Fruit fly (Drosophila melanogaster): Measurements from ENCODE around the gene CG4686.

CG4686 gene

DNA sequence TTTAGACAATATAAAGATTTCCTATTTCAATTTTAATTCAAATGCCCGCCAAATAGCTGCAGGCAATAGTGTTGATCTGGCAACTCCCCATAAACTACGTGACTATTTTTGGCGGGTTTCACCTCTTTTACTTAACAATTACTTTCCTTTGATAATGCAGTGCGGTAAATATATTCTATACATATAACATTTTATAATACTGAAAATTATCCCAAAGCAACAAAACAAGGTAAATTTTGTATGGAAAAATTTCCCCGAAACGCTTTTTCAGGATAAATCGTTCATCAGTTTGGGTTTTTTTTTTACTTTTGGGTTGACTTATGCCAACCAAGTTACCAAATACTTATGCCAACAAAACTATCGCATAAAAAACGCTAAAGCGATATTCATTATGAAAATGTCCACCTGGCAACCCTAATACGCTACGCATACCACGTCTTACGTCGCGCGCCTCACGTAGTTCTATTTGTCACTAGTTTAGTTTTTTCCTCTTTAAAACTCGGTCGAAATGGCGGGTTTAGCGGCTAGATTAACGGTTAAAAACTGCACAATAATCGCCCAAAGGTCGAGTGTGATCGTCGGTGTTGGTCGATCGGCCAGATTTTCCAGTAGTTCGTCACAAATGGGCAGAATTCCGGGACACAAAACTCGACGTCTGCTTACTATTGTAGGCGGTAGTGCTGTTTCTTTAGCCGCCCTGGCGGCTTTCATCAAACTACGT is 17.3 kb upstream of the CG4686 start, which contains the start of gene MICU3 (continued):
- TF ChIP-seq Dfd (GFP tag; optimal IDR thresholded peaks at IDR 0.05) (no peak), Scr (GFP tag; IDR thresholded peaks at IDR 0.05; ENCODE audit: partially characterized antibody) (peak; percentile 80), cad (GFP tag; optimal IDR thresholded peaks at IDR 0.05) (no peak), CG31441 (GFP tag; IDR thresholded peaks at IDR 0.05) (peak; percentile 65), CG18619 (GFP tag; optimal IDR thresholded peaks at IDR 0.05) (peak; percentile 61), E2f2 (GFP tag; IDR thresholded peaks at IDR 0.05) (peak; percentile 89), eve (GFP tag; optimal IDR thresholded peaks at IDR 0.05) (peak in 1 of 2 experiments; percentile 87), gfzf (GFP tag; optimal IDR thresholded peaks at IDR 0.05) (peak; percentile 29), TFAM (GFP tag; optimal IDR thresholded peaks at IDR 0.05) (no peak), CG8290 (GFP tag; optimal IDR thresholded peaks at IDR 0.05) (peak; percentile 28), CG8290 (tag; optimal IDR thresholded peaks at IDR 0.05) (peak in 1 of 2 experiments; percentile 51), br (optimal IDR thresholded peaks at IDR 0.05) (no peak), CG4328 (GFP tag; optimal IDR thresholded peaks at IDR 0.05) (no peak), CG43689 (GFP tag; IDR thresholded peaks at IDR 0.05) (no peak), CHES-1-like (GFP tag; optimal IDR thresholded peaks at IDR 0.05) (peak; percentile 22), CG32532 (GFP tag; IDR thresholded peaks at IDR 0.05) (peak; percentile 73), lov (optimal IDR thresholded peaks at IDR 0.05) (no peak), lov (GFP tag; IDR thresholded peaks at IDR 0.05) (no peak), ATbp (GFP tag; optimal IDR thresholded peaks at IDR 0.05) (no peak), Drgx (GFP tag; IDR thresholded peaks at IDR 0.05) (no peak), CG11696 (GFP tag; IDR thresholded peaks at IDR 0.05) (no peak), CG11085 (GFP tag; IDR thresholded peaks at IDR 0.05) (peak; percentile 54), Hr51 (GFP tag; optimal IDR thresholded peaks at IDR 0.05) (peak in 1 of 2 experiments; percentile 77), Rfx (GFP tag; IDR thresholded peaks at IDR 0.05) (peak; percentile 83), croc (GFP tag; conservative IDR thresholded peaks at IDR 0.05) (peak; percentile 17; the same call in 1 of the 3 replicates), nom (GFP tag; optimal IDR thresholded peaks at IDR 0.05) (no peak), CG12769 (tag; optimal IDR thresholded peaks at IDR 0.05) (peak; percentile 20), NC2β (GFP tag; optimal IDR thresholded peaks at IDR 0.05) (peak; percentile 27), CG17612 (GFP tag; IDR thresholded peaks at IDR 0.05) (no peak), Dip3 (GFP tag; optimal IDR thresholded peaks at IDR 0.05) (peak; percentile 41), CG2129 (GFP tag; IDR thresholded peaks at IDR 0.05; ENCODE audit: partially characterized antibody) (peak; percentile 71), gcm (GFP tag; optimal IDR thresholded peaks at IDR 0.05) (no peak), CG10321 (GFP tag; IDR thresholded peaks at IDR 0.05) (no peak), usp (GFP tag; optimal IDR thresholded peaks at IDR 0.05) (no peak), Ssrp (tag; optimal IDR thresholded peaks at IDR 0.05) (peak; percentile 68), NFAT (GFP tag; IDR thresholded peaks at IDR 0.05) (peak; percentile 79), Nf-YC (tag; optimal IDR thresholded peaks at IDR 0.05) (peak; percentile 3), Xrp1 (GFP tag; IDR thresholded peaks at IDR 0.05) (peak; percentile 48; the same call in 1 of the 2 replicates), sr (GFP tag; IDR thresholded peaks at IDR 0.05) (no peak), otp (GFP tag; IDR thresholded peaks at IDR 0.05) (0 out of 3 replicates have a peak, but pooled peaks have one; percentile 49), CG1529 (GFP tag; optimal IDR thresholded peaks at IDR 0.05) (no peak), mld (GFP tag; IDR thresholded peaks at IDR 0.05; ENCODE audit: partially characterized antibody) (no peak), CG13624 (GFP tag; optimal IDR thresholded peaks at IDR 0.05) (peak; percentile 51), CG11093 (GFP tag; IDR thresholded peaks at IDR 0.05) (no peak), CG5180 (GFP tag; optimal IDR thresholded peaks at IDR 0.05) (no peak), Bdp1 (GFP tag; optimal IDR thresholded peaks at IDR 0.05) (peak; percentile 65), bab2 (GFP tag; optimal IDR thresholded peaks at IDR 0.05) (peak; percentile 49), z (GFP tag; IDR thresholded peaks at IDR 0.05) (no peak), emc (GFP tag; optimal IDR thresholded peaks at IDR 0.05) (peak; percentile 37), sens-2 (GFP tag; IDR thresholded peaks at IDR 0.05) (no peak), CG4360 (GFP tag; IDR thresholded peaks at IDR 0.05) (no peak)

Data from whole organism, embryonic.